Worm (Caenorhabditis elegans) whole organism, young adult: Measurements from ENCODE around the gene eas-1.

Experiments
- C17E4.6 ChIP-seq: fragments of 200-800 bp; sonication (Bioruptor generic); IDR thresholded peaks from 2 replicates; pipeline ENCODE4 v1.3.6; 2022; ENCODE audit warnings: missing genetic modification reagents, missing genetic modification characterization, missing compliant biosample characterization
- F23B12.7 ChIP-seq: sonication (generic microtip); optimal IDR thresholded peaks from 2 replicates; lab custom pipeline; 2017; ENCODE audit warnings: missing genetic modification characterization, mild to moderate bottlenecking, missing compliant biosample characterization, antibody characterized with exemption, moderate library complexity; ENCODE audit not compliant: insufficient read depth
- F57A8.1 ChIP-seq: fragments of 200-800 bp; sonication (Bioruptor generic); optimal IDR thresholded peaks from 2 replicates; lab custom pipeline; 2018; ENCODE audit warnings: mild to moderate bottlenecking, missing genetic modification characterization, moderate library complexity, missing compliant biosample characterization
- F57C9.4 ChIP-seq: sonication (generic microtip); optimal IDR thresholded peaks from 2 replicates; lab custom pipeline; 2017; ENCODE audit warnings: mild to moderate bottlenecking, missing genetic modification characterization, missing compliant biosample characterization
- T26A5.8 ChIP-seq: sonication (generic microtip); optimal IDR thresholded peaks from 2 replicates; lab custom pipeline; 2016; ENCODE audit warnings: missing genetic modification characterization, missing compliant biosample characterization
- Y53G8AR.9 ChIP-seq: fragments of 200-800 bp; sonication (Bioruptor generic); conservative IDR thresholded peaks from 2 replicates; pipeline ENCODE4 v1.3.6; 2022; ENCODE audit warnings: missing genetic modification reagents, missing genetic modification characterization, missing compliant biosample characterization
- ZK185.1 ChIP-seq: sonication (generic microtip); optimal IDR thresholded peaks from 2 replicates; lab custom pipeline; 2016; ENCODE audit warnings: mild to moderate bottlenecking, missing genetic modification characterization, missing compliant biosample characterization; ENCODE audit not compliant: poor library complexity, severe bottlenecking
- akir-1 ChIP-seq: fragments of 200-800 bp; sonication (Bioruptor generic); optimal IDR thresholded peaks from 2 replicates; lab custom pipeline; 2018; ENCODE audit warnings: mild to moderate bottlenecking, missing genetic modification characterization, moderate library complexity, missing compliant biosample characterization
- aptf-2 ChIP-seq: fragments of 200-800 bp; sonication (Bioruptor generic); conservative IDR thresholded peaks from 2 replicates; pipeline ENCODE4 v1.3.6; 2022; ENCODE audit warnings: missing genetic modification reagents, missing genetic modification characterization, missing compliant biosample characterization
- athp-1 ChIP-seq: sonication (generic microtip); optimal IDR thresholded peaks from 2 replicates; lab custom pipeline; 2017; ENCODE audit warnings: mild to moderate bottlenecking, missing genetic modification characterization, missing compliant biosample characterization
- attf-3 ChIP-seq: fragments of 200-800 bp; sonication (Bioruptor generic); conservative IDR thresholded peaks from 2 replicates; pipeline ENCODE4 v1.3.6; 2022; ENCODE audit warnings: missing genetic modification reagents, missing genetic modification characterization, missing compliant biosample characterization
- attf-5 ChIP-seq: fragments of 200-800 bp; sonication (Bioruptor generic); optimal IDR thresholded peaks from 2 replicates; lab custom pipeline; 2018; ENCODE audit warnings: mild to moderate bottlenecking, missing genetic modification characterization, missing compliant biosample characterization
- bed-1 ChIP-seq: fragments of 200-800 bp; sonication (Bioruptor generic); IDR thresholded peaks from 2 replicates; pipeline ENCODE4 v1.3.6; 2022; ENCODE audit warnings: missing genetic modification reagents, missing genetic modification characterization, missing compliant biosample characterization
- dox-1 ChIP-seq: fragments of 200-800 bp; sonication (Bioruptor generic); IDR thresholded peaks from 2 replicates; pipeline ENCODE4 v1.3.6; 2022; ENCODE audit warnings: missing genetic modification reagents, missing genetic modification characterization, missing compliant biosample characterization
- ets-4 ChIP-seq: fragments of 200-800 bp; sonication (Bioruptor generic); optimal IDR thresholded peaks from 2 replicates; lab custom pipeline; 2018; ENCODE audit warnings: mild to moderate bottlenecking, missing genetic modification characterization, missing compliant biosample characterization
- hlh-12 ChIP-seq: sonication (generic microtip); optimal IDR thresholded peaks from 2 replicates; lab custom pipeline; 2016; ENCODE audit warnings: missing genetic modification characterization, missing compliant biosample characterization
- hlh-26 ChIP-seq: fragments of 200-800 bp; sonication (Bioruptor generic); conservative IDR thresholded peaks from 2 replicates; pipeline ENCODE4 v1.3.6; 2022; ENCODE audit warnings: missing genetic modification reagents, missing genetic modification characterization, missing compliant biosample characterization
- let-607 ChIP-seq, 2 experiments: fragments of 200-800 bp in 1 of 2; sonication (Bioruptor generic) in 1 of 2; sonication (generic microtip) in 1 of 2; optimal IDR thresholded peaks; 2 replicates each; lab custom pipeline; 2016 to 2018; ENCODE audit warnings: mild to moderate bottlenecking in 2 of 2, missing compliant biosample characterization in 2 of 2, missing genetic modification characterization in 2 of 2, moderate library complexity in 2 of 2, missing genotype in 1 of 2
- lin-35 ChIP-seq, 3 experiments: fragments of 150-350 bp in 2 of 3; sonication (generic microtip) in 1 of 3; optimal IDR thresholded peaks; 2 replicates each; lab custom pipeline; 2014 to 2018; ENCODE audit warnings: missing biosample characterization in 3 of 3, missing genetic modification characterization in 3 of 3, missing genetic modification reagents in 3 of 3
- nfya-1 ChIP-seq: sonication (generic microtip); optimal IDR thresholded peaks from 2 replicates; lab custom pipeline; 2017; ENCODE audit warnings: antibody characterized with exemption, missing compliant biosample characterization, missing genetic modification characterization, borderline replicate concordance; ENCODE audit not compliant: insufficient read depth
- nhr-27 ChIP-seq: fragments of 200-800 bp; sonication (Bioruptor generic); optimal IDR thresholded peaks from 2 replicates; lab custom pipeline; 2018; ENCODE audit warnings: mild to moderate bottlenecking, missing genetic modification characterization, moderate library complexity, missing compliant biosample characterization
- snpc-1.3 ChIP-seq: sonication (generic microtip); optimal IDR thresholded peaks from 2 replicates; lab custom pipeline; 2017; ENCODE audit warnings: missing genetic modification characterization, mild to moderate bottlenecking, missing compliant biosample characterization, antibody characterized with exemption, moderate library complexity, missing genotype, missing genetic modification reagents; ENCODE audit not compliant: insufficient read depth
- unc-62 ChIP-seq: fragments of 150-350 bp; optimal IDR thresholded peaks from 2 replicates; lab custom pipeline; 2014; ENCODE audit warnings: missing biosample characterization, missing genetic modification reagents, missing genetic modification characterization
- xnd-1 ChIP-seq: sonication (generic microtip); optimal IDR thresholded peaks from 2 replicates; lab custom pipeline; 2016; ENCODE audit warnings: missing genotype, missing genetic modification reagents, missing genetic modification characterization, missing compliant biosample characterization
- zim-3 ChIP-seq: sonication (generic microtip); optimal IDR thresholded peaks from 2 replicates; lab custom pipeline; 2017; ENCODE audit warnings: mild to moderate bottlenecking, missing genetic modification characterization, moderate library complexity, missing compliant biosample characterization
- ztf-18 ChIP-seq: sonication (generic microtip); optimal IDR thresholded peaks from 2 replicates; lab custom pipeline; 2016; ENCODE audit warnings: missing genotype, mild to moderate bottlenecking, missing genetic modification characterization, missing compliant biosample characterization
- ztf-25 ChIP-seq: fragments of 200-800 bp; sonication (Bioruptor generic); IDR thresholded peaks from 2 replicates; pipeline ENCODE4 v1.3.6; 2022; ENCODE audit warnings: missing genetic modification reagents, missing genetic modification characterization, missing compliant biosample characterization
- ztf-3 ChIP-seq: fragments of 200-800 bp; sonication (Bioruptor generic); optimal IDR thresholded peaks from 2 replicates; lab custom pipeline; 2018; ENCODE audit warnings: mild to moderate bottlenecking, missing genetic modification characterization, missing compliant biosample characterization

The eas-1 gene

ce11 chrII:4786181-4786580 is 46.0 kb downstream of the eas-1 start, which contains the start of gene msp-3:
msp-3 (minus strand) TSS chrII:4786281.
- no peak for TF ChIP-seq hlh-26
- TF ChIP-seq F57C9.4 (tag; lab: Kevin White, UChicago), result no peak
- TF ChIP-seq Y53G8AR.9 (GFP tag; lab: Robert Waterston, UW), result no peak
- TF ChIP-seq ZK185.1 (tag; lab: Kevin White, UChicago), result no peak
- TF ChIP-seq ets-4 (GFP tag; lab: Kevin White, UChicago), result no peak
- TF ChIP-seq F23B12.7 (tag; lab: Kevin White, UChicago), result no peak
- no peak for TF ChIP-seq snpc-1.3 (tag; lab: Kevin White, UChicago)
- no peak for TF ChIP-seq akir-1

- TF ChIP-seq unc-62 (GFP tag; lab: Kevin White, UChicago) (no peak), nhr-27 (tag; lab: Kevin White, UChicago) (no peak), xnd-1 (tag; lab: Kevin White, UChicago) (no peak), ztf-25 (GFP tag; lab: Robert Waterston, UW) (no peak), ztf-3 (no peak), lin-35 (GFP tag; optimal IDR thresholded peaks at IDR 0.05; lab: Kevin White, UChicago) (no peak), nfya-1 (tag; lab: Kevin White, UChicago) (no peak), aptf-2 (GFP tag; lab: Robert Waterston, UW) (no peak), athp-1 (tag; lab: Kevin White, UChicago) (no peak), T26A5.8 (tag; lab: Kevin White, UChicago) (no peak), bed-1 (GFP tag; lab: Robert Waterston, UW) (no peak), zim-3 (tag; lab: Kevin White, UChicago) (no peak), dox-1 (no peak), hlh-12 (tag; lab: Kevin White, UChicago) (no peak), let-607 (tag; optimal IDR thresholded peaks at IDR 0.05; lab: Kevin White, UChicago) (no peak), attf-5 (GFP tag; lab: Kevin White, UChicago) (no peak), ztf-18 (tag; lab: Kevin White, UChicago) (no peak), C17E4.6 (GFP tag; lab: Robert Waterston, UW) (no peak), F23B12.7 (tag; lab: Kevin White, UChicago) (no peak), F57A8.1 (GFP tag; lab: Kevin White, UChicago) (no peak)
Measured at ce11 chrII:4789835-4790343, 49.7 kb downstream of the eas-1 start, which contains the start of gene F26G1.15. F26G1.15 (plus strand) TSS chrII:4790293.

ce11 chrII:4790687-4791086 is 50.5 kb downstream of the eas-1 start:
- TF ChIP-seq attf-3 (GFP tag; lab: Robert Waterston, UW) (peak; percentile 85), ets-4 (GFP tag; lab: Kevin White, UChicago) (no peak)
